Worm (Caenorhabditis elegans) whole organism, L2 larva: ENCODE results near the gene W05E10.2.

Experiments
- C34F6.9 ChIP-seq: fragments of 150-350 bp; optimal IDR thresholded peaks from 2 replicates; lab custom pipeline; 2014; ENCODE audit warnings: missing biosample characterization, missing genetic modification characterization
- ama-1 ChIP-seq: fragments of 150-350 bp; optimal IDR thresholded peaks from 2 replicates; lab custom pipeline; 2018; ENCODE audit warnings: inconsistent platforms
- dmd-4 ChIP-seq: sonication (generic microtip); optimal IDR thresholded peaks from 2 replicates; lab custom pipeline; 2017; ENCODE audit warnings: missing biosample characterization, missing genetic modification characterization
- elt-3 ChIP-seq: sonication (generic microtip); optimal IDR thresholded peaks from 2 replicates; lab custom pipeline; 2017; ENCODE audit warnings: missing biosample characterization, missing genetic modification characterization
- fos-1 ChIP-seq: fragments of 150-350 bp; optimal IDR thresholded peaks from 2 replicates; lab custom pipeline; 2014; ENCODE audit warnings: missing biosample characterization, missing genetic modification characterization
- lin-13 ChIP-seq: fragments of 150-350 bp; optimal IDR thresholded peaks from 2 replicates; lab custom pipeline; 2014; ENCODE audit warnings: missing biosample characterization, missing genetic modification reagents, missing genetic modification characterization
- mab-5 ChIP-seq: fragments of 150-350 bp; optimal IDR thresholded peaks from 2 replicates; lab custom pipeline; 2014; ENCODE audit warnings: missing biosample characterization, missing genetic modification characterization
- nhr-10 ChIP-seq: sonication (generic microtip); optimal IDR thresholded peaks from 2 replicates; lab custom pipeline; 2017; ENCODE audit warnings: missing biosample characterization, missing genetic modification characterization
- nhr-11 ChIP-seq: fragments of 150-350 bp; optimal IDR thresholded peaks from 2 replicates; lab custom pipeline; 2014; ENCODE audit warnings: missing biosample characterization, missing genetic modification characterization
- nhr-6 ChIP-seq: fragments of 150-350 bp; optimal IDR thresholded peaks from 2 replicates; lab custom pipeline; 2014; ENCODE audit warnings: missing biosample characterization, missing genetic modification characterization
- snpc-4 ChIP-seq: fragments of 150-350 bp; optimal IDR thresholded peaks from 2 replicates; lab custom pipeline; 2014; ENCODE audit warnings: missing biosample characterization, missing genetic modification characterization
- unc-39 ChIP-seq: fragments of 150-350 bp; optimal IDR thresholded peaks from 2 replicates; lab custom pipeline; 2014; ENCODE audit warnings: missing biosample characterization, missing genetic modification characterization
- zag-1 ChIP-seq: fragments of 150-350 bp; optimal IDR thresholded peaks from 2 replicates; lab custom pipeline; 2014; ENCODE audit warnings: missing biosample characterization, missing genetic modification characterization
- ztf-1 ChIP-seq: fragments of 200-800 bp; sonication (Bioruptor generic); conservative IDR thresholded peaks from 2 replicates; pipeline ENCODE4 v1.3.6; 2022; ENCODE audit warnings: missing genetic modification characterization, missing compliant biosample characterization

DNA sequence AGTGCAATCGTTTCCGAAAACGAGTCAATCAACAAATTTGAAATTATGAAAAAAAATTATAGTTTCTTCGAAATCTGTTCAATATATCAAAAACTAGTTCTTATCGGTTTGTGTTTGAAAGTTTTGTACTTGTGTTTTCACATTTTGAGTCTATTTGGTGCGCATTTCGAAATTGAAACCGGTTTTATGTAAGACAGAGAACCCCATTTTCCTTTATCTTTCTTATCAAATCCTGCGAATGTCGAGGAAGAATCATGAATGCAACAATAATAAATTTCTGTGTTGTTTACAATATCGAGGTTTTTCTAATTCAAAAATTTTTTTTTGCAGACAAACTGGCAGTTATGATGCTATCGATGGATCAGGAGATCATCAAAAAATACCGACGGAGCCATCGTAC lies 4.1 kb upstream of the W05E10.2 start:
- TF ChIP-seq elt-3 (tag; lab: Kevin White, UChicago) (no peak), mab-5 (tag; lab: Kevin White, UChicago) (no peak), ama-1 (no peak), nhr-11 (no peak), fos-1 (tag; lab: Kevin White, UChicago) (no peak), snpc-4 (tag; lab: Kevin White, UChicago) (no peak), nhr-10 (tag; lab: Kevin White, UChicago) (no peak), nhr-6 (no peak), lin-13 (GFP tag; lab: Kevin White, UChicago) (no peak), dmd-4 (no peak), unc-39 (tag; lab: Kevin White, UChicago) (no peak), C34F6.9 (tag; lab: Kevin White, UChicago) (no peak), ztf-1 (GFP tag; lab: Robert Waterston, UW) (no peak), zag-1 (tag; lab: Kevin White, UChicago) (no peak)
